Worm (Caenorhabditis elegans): ENCODE results near the gene sfxn-5.

Gene sfxn-5

DNA sequence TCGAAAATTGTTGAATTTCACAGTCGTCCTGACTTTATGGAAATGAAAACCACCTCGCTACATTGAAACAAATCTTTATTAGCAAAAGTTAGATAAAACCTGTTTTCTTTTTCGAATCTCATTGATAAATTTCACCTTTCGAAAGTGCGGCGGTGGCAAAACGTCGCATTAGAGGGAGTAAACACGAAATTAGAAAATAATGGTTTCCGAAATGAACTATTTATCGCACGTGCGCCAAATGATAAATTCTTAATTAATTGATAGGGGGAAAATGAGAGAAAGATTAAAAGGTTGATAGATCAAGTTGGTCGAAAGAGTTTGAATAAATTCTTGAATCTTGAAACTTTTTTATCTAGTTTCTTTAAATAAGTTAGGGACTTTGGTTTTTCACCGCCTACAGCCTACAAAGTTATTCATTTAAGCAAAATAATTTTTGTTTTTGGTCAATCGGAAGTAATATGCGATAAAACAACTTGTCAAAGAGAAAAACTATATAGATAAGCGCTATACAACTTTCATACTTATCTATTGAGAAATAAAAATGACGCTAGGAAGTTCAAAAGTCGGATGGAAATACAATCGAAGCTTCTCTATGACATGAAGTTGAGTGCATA lies 33.7 kb downstream of the sfxn-5 start (continued):
- TF ChIP-seq vab-7 (GFP tag; IDR thresholded peaks at IDR 0.05) (no peak), F26F4.8 (GFP tag; conservative IDR thresholded peaks at IDR 0.05) (no peak), daf-16 (GFP tag; optimal IDR thresholded peaks at IDR 0.05) (no peak), daf-16 (tag; optimal IDR thresholded peaks at IDR 0.05) (peak; percentile 59), tra-1 (GFP tag; IDR thresholded peaks at IDR 0.05) (no peak), fkh-10 (GFP tag; optimal IDR thresholded peaks at IDR 0.05) (no peak), nhr-41 (GFP tag; IDR thresholded peaks at IDR 0.05) (no peak), lsy-2 (tag; optimal IDR thresholded peaks at IDR 0.05) (no peak)

DNA sequence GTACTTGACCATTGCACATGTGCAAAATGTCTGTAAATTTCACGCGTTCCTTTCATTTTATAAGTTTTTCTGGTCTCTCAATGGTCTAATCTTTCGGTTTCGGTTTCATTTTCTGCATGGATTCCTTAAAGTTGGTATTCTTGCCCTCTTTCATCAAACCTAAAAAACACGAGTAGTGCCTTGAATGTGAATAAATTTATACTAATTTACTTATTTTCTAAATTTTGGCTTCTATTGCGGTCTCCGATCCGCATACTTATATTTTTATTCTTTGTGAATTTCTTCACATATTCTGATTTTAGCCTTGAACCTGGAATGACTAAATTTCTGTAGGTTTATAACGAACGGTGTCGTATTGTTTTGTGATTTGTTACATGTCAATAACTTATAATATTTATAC lies 38.9 kb downstream of the sfxn-5 start, which contains the start of gene pdha-1:
pdha-1 (plus strand) TSS at position 301 of the 400 bp plus-strand sequence.
- TF ChIP-seq pha-4 (GFP tag; IDR thresholded peaks at IDR 0.05) (no peak), pha-4 (tag; optimal IDR thresholded peaks at IDR 0.05) (no peak), hlh-30 (tag; optimal IDR thresholded peaks at IDR 0.05; ENCODE audit: insufficient read depth) (no peak), daf-16 (GFP tag; optimal IDR thresholded peaks at IDR 0.05) (no peak), daf-16 (tag; optimal IDR thresholded peaks at IDR 0.05) (no peak), vab-7 (GFP tag; IDR thresholded peaks at IDR 0.05) (no peak), spr-3 (GFP tag; optimal IDR thresholded peaks at IDR 0.05) (no peak), skn-1 (tag; optimal IDR thresholded peaks at IDR 0.05) (no peak), hmg-1.1 (GFP tag; IDR thresholded peaks at IDR 0.05) (no peak), daf-12 (tag; optimal IDR thresholded peaks at IDR 0.05) (no peak), aly-2 (tag; optimal IDR thresholded peaks at IDR 0.05) (no peak), mep-1 (tag; optimal IDR thresholded peaks at IDR 0.05) (no peak), arid-1 (GFP tag; conservative IDR thresholded peaks at IDR 0.05) (no peak), nhr-41 (GFP tag; IDR thresholded peaks at IDR 0.05) (no peak), T26A8.4 (GFP tag; IDR thresholded peaks at IDR 0.05) (no peak), egl-27 (tag; optimal IDR thresholded peaks at IDR 0.05) (no peak), ZK546.5 (tag; optimal IDR thresholded peaks at IDR 0.05) (no peak), nhr-237 (tag; optimal IDR thresholded peaks at IDR 0.05) (no peak), nhr-6 (tag; optimal IDR thresholded peaks at IDR 0.05) (no peak), F44E2.7 (GFP tag; IDR thresholded peaks at IDR 0.05) (no peak)

DNA sequence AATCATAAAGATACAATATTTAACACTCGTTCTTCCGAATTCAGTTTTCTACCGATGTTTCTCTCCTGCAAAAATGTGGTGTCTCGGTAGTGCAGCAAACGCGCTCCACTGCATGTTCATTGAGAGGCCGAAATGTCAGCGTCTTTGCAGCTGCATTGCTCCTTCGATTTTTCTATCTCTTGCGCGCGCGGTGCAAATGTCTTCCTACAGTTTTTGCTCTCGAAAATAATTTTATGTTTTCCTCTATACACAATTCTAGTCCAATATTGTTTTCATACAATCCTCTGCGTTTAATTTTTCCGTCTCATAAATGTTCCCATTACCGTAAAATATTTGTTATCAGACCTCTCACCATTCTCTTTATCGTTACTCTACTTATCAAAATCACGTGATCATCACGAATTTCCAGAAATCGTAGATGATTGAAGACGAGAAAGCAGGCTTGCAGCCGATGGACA lies 42.5 kb downstream of the sfxn-5 start, which contains the start of gene ufd-2:
ufd-2 (plus strand) TSS at position 408 of the 458 bp plus-strand sequence.
- TF ChIP-seq T20F7.1 (GFP tag; optimal IDR thresholded peaks at IDR 0.05) (peak; percentile 80), lsy-2 (tag; optimal IDR thresholded peaks at IDR 0.05) (peak; percentile 10 to 76), nhr-6 (tag; optimal IDR thresholded peaks at IDR 0.05) (peak; percentile 26), mep-1 (tag; optimal IDR thresholded peaks at IDR 0.05) (peak; percentile 84), tag-97 (GFP tag; IDR thresholded peaks at IDR 0.05) (no peak), mxl-3 (GFP tag; optimal IDR thresholded peaks at IDR 0.05) (peak; percentile 69), dpl-1 (GFP tag; optimal IDR thresholded peaks at IDR 0.05) (peak; percentile 57), F10B5.3 (tag; optimal IDR thresholded peaks at IDR 0.05) (no peak), hlh-11 (tag; optimal IDR thresholded peaks at IDR 0.05) (peak; percentile 47), F37D6.2 (tag; optimal IDR thresholded peaks at IDR 0.05) (peak; percentile 23), spr-3 (GFP tag; optimal IDR thresholded peaks at IDR 0.05) (no peak), zfp-2 (tag; optimal IDR thresholded peaks at IDR 0.05) (no peak), mdl-1 (tag; optimal IDR thresholded peaks at IDR 0.05) (peak in 1 of 2 experiments; percentile 26), pha-4 (GFP tag; IDR thresholded peaks at IDR 0.05) (peak; percentile 50; the same call in 1 of the 2 replicates), pha-4 (tag; optimal IDR thresholded peaks at IDR 0.05) (peak; percentile 57), nhr-11 (tag; optimal IDR thresholded peaks at IDR 0.05) (peak; percentile 70), unc-130 (GFP tag; optimal IDR thresholded peaks at IDR 0.05) (peak; percentile 77), arid-1 (GFP tag; conservative IDR thresholded peaks at IDR 0.05) (no peak), lin-13 (GFP tag; optimal IDR thresholded peaks at IDR 0.05) (peak; percentile 80), daf-16 (GFP tag; optimal IDR thresholded peaks at IDR 0.05) (no peak), daf-16 (tag; optimal IDR thresholded peaks at IDR 0.05) (peak; percentile 64), madf-9 (GFP tag; conservative IDR thresholded peaks at IDR 0.05) (peak; percentile 44; the same call in 1 of the 2 replicates), rbr-2 (tag; optimal IDR thresholded peaks at IDR 0.05) (peak; percentile 64), pqm-1 (tag; optimal IDR thresholded peaks at IDR 0.05) (peak; percentile 45), unc-62 (GFP tag; optimal IDR thresholded peaks at IDR 0.05 in 1 of 2) (peak in 1 of 2 experiments; percentile 85), unc-62 (tag; optimal IDR thresholded peaks at IDR 0.05) (no peak), dve-1 (tag; optimal IDR thresholded peaks at IDR 0.05; ENCODE audit: insufficient read depth) (peak; percentile 45), fkh-10 (GFP tag; optimal IDR thresholded peaks at IDR 0.05) (peak; percentile 10), aha-1 (tag) (peak; percentile 2), hlh-30 (tag; optimal IDR thresholded peaks at IDR 0.05; ENCODE audit: insufficient read depth) (peak; percentile 24), jun-1 (tag; optimal IDR thresholded peaks at IDR 0.05) (no peak), lin-29 (GFP tag; IDR thresholded peaks at IDR 0.05) (no peak), nhr-28 (tag; optimal IDR thresholded peaks at IDR 0.05) (peak; percentile 50)
